Worm (Caenorhabditis elegans) whole organism, midembryonic: ENCODE data around the gene C14B1.12.

ENCODE experiments used
- T22C8.4 ChIP-seq: fragments of 200-800 bp; sonication (Bioruptor generic); IDR thresholded peaks from 2 replicates; pipeline ENCODE4 v1.3.6; 2022; ENCODE audit warnings: missing genetic modification characterization, missing compliant biosample characterization
- cog-1 ChIP-seq: sonication (generic microtip); optimal IDR thresholded peaks from 2 replicates; lab custom pipeline; 2016; ENCODE audit warnings: missing genetic modification characterization, missing compliant biosample characterization
- flt-1 ChIP-seq: fragments of 200-800 bp; sonication (Bioruptor generic); IDR thresholded peaks from 2 replicates; pipeline ENCODE4 v1.3.6; 2022; ENCODE audit warnings: missing genetic modification characterization, missing compliant biosample characterization
- klf-2 ChIP-seq: fragments of 200-800 bp; sonication (Bioruptor generic); conservative IDR thresholded peaks from 2 replicates; pipeline ENCODE4 v1.3.6; 2022; ENCODE audit warnings: missing genetic modification reagents, missing genetic modification characterization, missing compliant biosample characterization
- med-1 ChIP-seq: sonication (generic microtip); optimal IDR thresholded peaks from 2 replicates; lab custom pipeline; 2017; ENCODE audit warnings: missing genetic modification characterization, mild to moderate bottlenecking, missing compliant biosample characterization, antibody characterized with exemption, missing genetic modification reagents; ENCODE audit not compliant: insufficient read depth
- ref-1 ChIP-seq: fragments of 200-800 bp; sonication (Bioruptor generic); conservative IDR thresholded peaks from 2 replicates; pipeline ENCODE4 v1.3.6; 2022; ENCODE audit warnings: missing genetic modification reagents, missing genetic modification characterization, missing compliant biosample characterization
- tab-1 ChIP-seq: fragments of 200-800 bp; sonication (Bioruptor generic); IDR thresholded peaks from 2 replicates; pipeline ENCODE4 v1.3.6; 2022; ENCODE audit warnings: missing genetic modification characterization, missing compliant biosample characterization
- ztf-23 ChIP-seq: fragments of 200-800 bp; sonication (Bioruptor generic); IDR thresholded peaks from 2 replicates; pipeline ENCODE4 v1.3.6; 2022; ENCODE audit warnings: missing genetic modification reagents, missing genetic modification characterization, missing compliant biosample characterization
- ztf-29 ChIP-seq: fragments of 200-800 bp; sonication (Bioruptor generic); IDR thresholded peaks from 2 replicates; pipeline ENCODE4 v1.3.6; 2022; ENCODE audit warnings: missing genetic modification reagents, missing genetic modification characterization, missing compliant biosample characterization

Gene C14B1.12

ce11 chrIII:3745138-3745537 lies 20.4 kb upstream of the C14B1.12 start, which contains the start of gene lin-48:
Gene lin-48, plus strand, starts transcription at chrIII:3745438.
- TF ChIP-seq ref-1 (GFP tag; lab: Robert Waterston, UW) (0 out of 2 replicates have a peak, but pooled peaks have one; percentile 2), cog-1 (tag; lab: Kevin White, UChicago) (no peak), T22C8.4 (no peak), flt-1 (GFP tag; lab: Robert Waterston, UW) (no peak), tab-1 (no peak), med-1 (no peak)

- TF ChIP-seq tab-1: no peak
- TF ChIP-seq cog-1 (tag; lab: Kevin White, UChicago): no peak
- no peak for TF ChIP-seq med-1
- TF ChIP-seq ref-1 (GFP tag; lab: Robert Waterston, UW): no peak
- TF ChIP-seq ztf-29: no peak
- TF ChIP-seq flt-1 (GFP tag; lab: Robert Waterston, UW): no peak
- TF ChIP-seq T22C8.4: no peak
- TF ChIP-seq klf-2: no peak
- TF ChIP-seq ztf-23 (GFP tag; lab: Robert Waterston, UW): no peak
Measured at ce11 chrIII:3743367-3743766, 18.6 kb upstream of the C14B1.12 start.

ce11 chrIII:3742090-3742489 lies 17.3 kb upstream of the C14B1.12 start:
- no peak for TF ChIP-seq klf-2
- no peak for TF ChIP-seq ztf-29
- no peak for TF ChIP-seq med-1
- TF ChIP-seq tab-1: no peak
- TF ChIP-seq flt-1 (GFP tag; lab: Robert Waterston, UW): no peak
- TF ChIP-seq cog-1 (tag; lab: Kevin White, UChicago): no peak
- TF ChIP-seq ztf-23 (GFP tag; lab: Robert Waterston, UW): no peak
- no peak for TF ChIP-seq ref-1 (GFP tag; lab: Robert Waterston, UW)
- no peak for TF ChIP-seq T22C8.4

ce11 chrIII:3738331-3738730 lies 13.6 kb upstream of the C14B1.12 start:
- TF ChIP-seq ztf-29: no peak
- TF ChIP-seq T22C8.4: no peak
- TF ChIP-seq med-1: no peak
- no peak for TF ChIP-seq ref-1 (GFP tag; lab: Robert Waterston, UW)
- no peak for TF ChIP-seq klf-2
- no peak for TF ChIP-seq cog-1 (tag; lab: Kevin White, UChicago)
- TF ChIP-seq tab-1: no peak

- TF ChIP-seq klf-2 (no peak), med-1 (no peak), T22C8.4 (no peak)
Measured at ce11 chrIII:3737742-3738141, 13.0 kb upstream of the C14B1.12 start.

ce11 chrIII:3736302-3736701 lies 11.5 kb upstream of the C14B1.12 start, which contains the start of gene F34D10.4:
Gene F34D10.4, plus strand, starts transcription at chrIII:3736602.
- TF ChIP-seq T22C8.4: no peak
- no peak for TF ChIP-seq med-1
- no peak for TF ChIP-seq ref-1 (GFP tag; lab: Robert Waterston, UW)
- no peak for TF ChIP-seq cog-1 (tag; lab: Kevin White, UChicago)
- no peak for TF ChIP-seq tab-1
- no peak for TF ChIP-seq klf-2
- TF ChIP-seq flt-1 (GFP tag; lab: Robert Waterston, UW): no peak
- no peak for TF ChIP-seq ztf-29
- TF ChIP-seq ztf-23 (GFP tag; lab: Robert Waterston, UW): no peak

ce11 chrIII:3735509-3736255 lies 10.9 kb upstream of the C14B1.12 start:
- TF ChIP-seq cog-1 (tag; lab: Kevin White, UChicago) (no peak), klf-2 (no peak), T22C8.4 (no peak), ztf-23 (GFP tag; lab: Robert Waterston, UW) (no peak), med-1 (no peak), tab-1 (no peak), ztf-29 (no peak), ref-1 (GFP tag; lab: Robert Waterston, UW) (no peak), flt-1 (GFP tag; lab: Robert Waterston, UW) (no peak)

- TF ChIP-seq ztf-23 (GFP tag; lab: Robert Waterston, UW): no peak
- TF ChIP-seq tab-1: no peak
- no peak for TF ChIP-seq ref-1 (GFP tag; lab: Robert Waterston, UW)
- TF ChIP-seq klf-2: no peak
- TF ChIP-seq ztf-29: no peak
- no peak for TF ChIP-seq cog-1 (tag; lab: Kevin White, UChicago)
- TF ChIP-seq flt-1 (GFP tag; lab: Robert Waterston, UW): no peak
- no peak for TF ChIP-seq med-1
- TF ChIP-seq T22C8.4: no peak
Measured at ce11 chrIII:3734990-3735389, 10.2 kb upstream of the C14B1.12 start, which contains the start of gene evl-18. Gene evl-18, minus strand, starts transcription at chrIII:3735039.

ce11 chrIII:3734007-3734406 lies 9.2 kb upstream of the C14B1.12 start, which contains the start of gene F34D10.3:
Gene F34D10.3, plus strand, starts transcription at chrIII:3734255.
- no peak for TF ChIP-seq ztf-23 (GFP tag; lab: Robert Waterston, UW)

ce11 chrIII:3730475-3730874 lies 5.7 kb upstream of the C14B1.12 start, which contains the start of gene F34D10.8:
Gene F34D10.8, plus strand, starts transcription at chrIII:3730775.
- no peak for TF ChIP-seq med-1
- no peak for TF ChIP-seq klf-2
- TF ChIP-seq tab-1: no peak
- no peak for TF ChIP-seq T22C8.4
- no peak for TF ChIP-seq ref-1 (GFP tag; lab: Robert Waterston, UW)
- no peak for TF ChIP-seq cog-1 (tag; lab: Kevin White, UChicago)
- no peak for TF ChIP-seq flt-1 (GFP tag; lab: Robert Waterston, UW)
- no peak for TF ChIP-seq ztf-29
- no peak for TF ChIP-seq ztf-23 (GFP tag; lab: Robert Waterston, UW)

ce11 chrIII:3729520-3729919 lies 4.7 kb upstream of the C14B1.12 start, which contains the start of gene F34D10.9:
Gene F34D10.9, minus strand, starts transcription at chrIII:3729620.
- TF ChIP-seq med-1 (no peak), klf-2 (no peak), ztf-23 (GFP tag; lab: Robert Waterston, UW) (no peak), ztf-29 (no peak), ref-1 (GFP tag; lab: Robert Waterston, UW) (no peak), flt-1 (GFP tag; lab: Robert Waterston, UW) (no peak), tab-1 (no peak), cog-1 (tag; lab: Kevin White, UChicago) (no peak), T22C8.4 (no peak)
